Worm (Caenorhabditis elegans): ENCODE measurements around the gene Y72A10A.1.

DNA sequence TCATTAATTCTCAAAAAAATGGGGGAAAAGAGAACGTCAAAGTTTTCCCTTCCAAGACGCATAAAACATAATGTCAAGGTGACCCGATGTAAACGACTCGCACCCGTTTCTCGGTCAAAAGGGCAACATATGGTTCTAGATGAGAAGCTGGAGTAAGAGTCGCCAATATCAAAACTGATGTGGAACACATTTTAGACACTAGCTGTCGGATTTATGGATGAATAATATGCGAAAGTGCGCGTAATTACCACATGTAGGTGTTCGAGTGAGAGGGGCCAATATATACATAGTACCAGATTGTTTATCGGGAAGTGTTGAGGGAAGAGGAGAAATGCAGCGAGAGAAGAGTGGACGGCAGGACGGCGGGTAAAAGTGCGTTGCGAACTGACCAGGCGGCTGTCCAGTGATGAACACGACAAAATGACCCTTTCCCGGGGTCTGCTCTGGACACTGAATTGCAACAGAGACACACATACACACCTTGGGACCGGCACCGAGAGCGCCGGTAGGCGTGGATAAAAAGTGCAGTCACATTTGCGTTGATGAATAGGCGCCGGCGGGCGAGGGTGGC lies 12.9 kb upstream of the Y72A10A.1 start:
- TF ChIP-seq nhr-11 (tag; optimal IDR thresholded peaks at IDR 0.05) (no peak), pha-4 (tag; optimal IDR thresholded peaks at IDR 0.05) (no peak), hlh-6 (tag; optimal IDR thresholded peaks at IDR 0.05) (peak; percentile 62), lim-6 (tag; optimal IDR thresholded peaks at IDR 0.05) (no peak), ceh-22 (tag; optimal IDR thresholded peaks at IDR 0.05) (no peak), unc-3 (GFP tag; conservative IDR thresholded peaks at IDR 0.05) (no peak), unc-3 (tag; optimal IDR thresholded peaks at IDR 0.05) (no peak), unc-86 (tag; optimal IDR thresholded peaks at IDR 0.05) (no peak), fkh-6 (tag; optimal IDR thresholded peaks at IDR 0.05) (no peak), fkh-10 (GFP tag; optimal IDR thresholded peaks at IDR 0.05) (no peak), syd-9 (tag; optimal IDR thresholded peaks at IDR 0.05) (no peak), dmd-4 (tag; optimal IDR thresholded peaks at IDR 0.05; ENCODE audit: borderline replicate concordance) (no peak), elt-2 (tag; optimal IDR thresholded peaks at IDR 0.05) (no peak), pqm-1 (tag; optimal IDR thresholded peaks at IDR 0.05) (no peak)

All from whole organism, late embryonic.